Worm (Caenorhabditis elegans): ENCODE data around the gene spat-2.

- TF ChIP-seq ZK546.5 (tag; optimal IDR thresholded peaks at IDR 0.05), result no peak
- TF ChIP-seq snpc-4 (tag; optimal IDR thresholded peaks at IDR 0.05), result no peak
- TF ChIP-seq aly-2 (tag; optimal IDR thresholded peaks at IDR 0.05), result no peak
- peak; percentile 84 for TF ChIP-seq fos-1 (tag; optimal IDR thresholded peaks at IDR 0.05)
- TF ChIP-seq elt-3 (tag; optimal IDR thresholded peaks at IDR 0.05), result no peak
- TF ChIP-seq mbf-1 (tag; optimal IDR thresholded peaks at IDR 0.05), result no peak
- no peak for TF ChIP-seq mdl-1 (tag; optimal IDR thresholded peaks at IDR 0.05)
- TF ChIP-seq nhr-237 (tag; optimal IDR thresholded peaks at IDR 0.05), result no peak
- no peak for TF ChIP-seq nhr-6 (tag; optimal IDR thresholded peaks at IDR 0.05)
- no peak for TF ChIP-seq nhr-23 (tag; optimal IDR thresholded peaks at IDR 0.05)
- no peak for TF ChIP-seq ama-1 (optimal IDR thresholded peaks at IDR 0.05)
- TF ChIP-seq lsy-2 (tag; optimal IDR thresholded peaks at IDR 0.05), result no peak
Observed at ce11 chrIII:11046549-11046948, 9.8 kb downstream of the spat-2 start.
